Fruit fly (Drosophila melanogaster): ENCODE data around the gene CG12065.

CG12065 gene

DNA sequence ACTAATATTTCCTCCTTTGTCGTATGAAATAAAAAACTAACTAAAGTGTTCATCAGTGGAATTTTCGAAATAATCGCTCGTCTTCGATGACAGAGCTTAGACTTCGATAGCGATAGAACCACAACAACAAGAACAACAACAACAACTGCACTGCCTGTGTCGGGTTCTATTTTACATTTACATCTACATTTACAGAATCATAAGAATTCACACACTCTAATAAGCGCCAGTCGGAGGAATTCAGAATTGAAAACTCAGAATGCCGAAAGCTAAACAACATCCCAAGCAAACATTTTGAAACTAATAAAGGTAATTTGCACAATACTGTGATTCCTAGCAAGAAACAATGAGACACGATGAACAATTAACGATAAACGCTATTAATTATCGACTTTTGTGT is 19.8 kb upstream of the CG12065 start (continued):
- TF ChIP-seq CG31365 (tag; optimal IDR thresholded peaks at IDR 0.05) (no peak), Bgb (GFP tag; IDR thresholded peaks at IDR 0.05; ENCODE audit: partially characterized antibody) (peak; percentile 49; the same call in 1 of the 2 replicates), inv (GFP tag; IDR thresholded peaks at IDR 0.05; ENCODE audit: partially characterized antibody) (peak; percentile 39), D19A (tag; optimal IDR thresholded peaks at IDR 0.05) (no peak), otp (GFP tag; IDR thresholded peaks at IDR 0.05) (no peak), Dll (GFP tag; IDR thresholded peaks at IDR 0.05; ENCODE audit: partially characterized antibody) (peak; percentile 40; the same call in 2 of the 4 replicates), Dp (GFP tag; optimal IDR thresholded peaks at IDR 0.05) (peak; percentile 48), Opbp (GFP tag; IDR thresholded peaks at IDR 0.05; ENCODE audit: partially characterized antibody) (peak; percentile 26; the same call in 1 of the 3 replicates), Dref (GFP tag; IDR thresholded peaks at IDR 0.05) (peak; percentile 56), Nf-YA (GFP tag; IDR thresholded peaks at IDR 0.05) (no peak), CG2129 (GFP tag; IDR thresholded peaks at IDR 0.05; ENCODE audit: partially characterized antibody) (no peak), CTCF (GFP tag; optimal IDR thresholded peaks at IDR 0.05) (peak; percentile 70), Dad (GFP tag; optimal IDR thresholded peaks at IDR 0.05) (no peak), CG4282 (GFP tag; optimal IDR thresholded peaks at IDR 0.05) (no peak), vnd (GFP tag; IDR thresholded peaks at IDR 0.05; ENCODE audit: partially characterized antibody) (peak; percentile 55; the same call in 2 of the 3 replicates), gem (tag; optimal IDR thresholded peaks at IDR 0.05) (no peak), pzg (GFP tag; optimal IDR thresholded peaks at IDR 0.05) (peak; percentile 6), ranshi (GFP tag; IDR thresholded peaks at IDR 0.05) (no peak), Usf (GFP tag; optimal IDR thresholded peaks at IDR 0.05) (no peak), cg (GFP tag; optimal IDR thresholded peaks at IDR 0.05) (peak; percentile 6), E2f2 (GFP tag; IDR thresholded peaks at IDR 0.05) (peak; percentile 38; the same call in 1 of the 2 replicates), HLH4C (GFP tag; IDR thresholded peaks at IDR 0.05; ENCODE audit: partially characterized antibody) (no peak; the same call in 2 of the 3 replicates), NFAT (GFP tag; IDR thresholded peaks at IDR 0.05) (no peak), nerfin-2 (GFP tag; IDR thresholded peaks at IDR 0.05; ENCODE audit: partially characterized antibody) (peak; percentile 52; the same call in 1 of the 2 replicates), CG2875 (GFP tag; optimal IDR thresholded peaks at IDR 0.05) (no peak), CG7963 (GFP tag; IDR thresholded peaks at IDR 0.05; ENCODE audit: partially characterized antibody) (no peak), CG14860 (GFP tag; IDR thresholded peaks at IDR 0.05; ENCODE audit: partially characterized antibody) (peak; percentile 60; the same call in 2 of the 3 replicates), mld (GFP tag; IDR thresholded peaks at IDR 0.05; ENCODE audit: partially characterized antibody) (0 out of 3 replicates have a peak, but pooled peaks have one; percentile 30), da (GFP tag; optimal IDR thresholded peaks at IDR 0.05) (no peak), Sry-δ (GFP tag; optimal IDR thresholded peaks at IDR 0.05) (peak; percentile 35), nau (GFP tag; optimal IDR thresholded peaks at IDR 0.05) (no peak), stwl (tag; optimal IDR thresholded peaks at IDR 0.05) (peak; percentile 71), tin (GFP tag; optimal IDR thresholded peaks at IDR 0.05) (no peak)

DNA sequence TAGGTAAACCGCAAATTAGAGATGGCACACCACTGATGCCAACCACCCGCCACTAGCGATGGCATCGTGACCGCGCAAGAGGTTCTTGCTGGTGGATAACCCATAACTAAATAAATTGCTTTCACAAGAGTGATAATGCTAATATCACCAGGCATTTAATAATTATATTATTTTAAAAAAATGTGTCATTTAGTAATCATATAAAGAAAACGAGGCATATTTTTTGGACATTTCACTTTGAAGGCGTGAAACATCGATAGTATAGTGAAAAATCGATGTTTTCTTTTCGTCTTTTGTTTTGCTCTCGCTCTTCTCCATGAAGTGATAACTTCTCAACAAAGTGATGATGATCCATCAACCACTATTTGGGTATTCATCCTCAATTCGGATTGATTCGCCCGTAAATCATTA is 15.3 kb upstream of the CG12065 start, which contains the start of gene IntS4:
Gene IntS4, minus strand, starts transcription at position 20 of the 411 bp plus-strand sequence.
- TF ChIP-seq CG31441 (GFP tag; IDR thresholded peaks at IDR 0.05) = peak; percentile 59; the same call in 1 of the 2 replicates
- TF ChIP-seq zen2 (GFP tag; IDR thresholded peaks at IDR 0.05; ENCODE audit: partially characterized antibody) = peak; percentile 84; the same call in 2 of the 3 replicates
- no peak for TF ChIP-seq CG3163 (GFP tag; optimal IDR thresholded peaks at IDR 0.05)
- peak; percentile 33 for TF ChIP-seq CG17385 (GFP tag; optimal IDR thresholded peaks at IDR 0.05)
- TF ChIP-seq CG17612 (GFP tag; IDR thresholded peaks at IDR 0.05) = no peak
- TF ChIP-seq fd102C (GFP tag; optimal IDR thresholded peaks at IDR 0.05) = no peak
- peak; percentile 73 for TF ChIP-seq CG30403 (GFP tag; optimal IDR thresholded peaks at IDR 0.05)
- peak; percentile 26 for TF ChIP-seq Usf (GFP tag; optimal IDR thresholded peaks at IDR 0.05)
- TF ChIP-seq CG3726 (GFP tag; IDR thresholded peaks at IDR 0.05) = no peak
- no peak; the same call in 1 of the 2 replicates for TF ChIP-seq esg (GFP tag; conservative IDR thresholded peaks at IDR 0.05)
- TF ChIP-seq CG6791 (GFP tag; IDR thresholded peaks at IDR 0.05; ENCODE audit: partially characterized antibody) = peak; percentile 88
- TF ChIP-seq Hr51 (GFP tag; optimal IDR thresholded peaks at IDR 0.05) = peak in 1 of 2 experiments; percentile 57
- TF ChIP-seq exex (tag; optimal IDR thresholded peaks at IDR 0.05) = no peak
- TF ChIP-seq sd (tag; optimal IDR thresholded peaks at IDR 0.05) = no peak
- TF ChIP-seq Lhr (GFP tag; optimal IDR thresholded peaks at IDR 0.05) = peak; percentile 56
- TF ChIP-seq NC2β (GFP tag; optimal IDR thresholded peaks at IDR 0.05) = no peak
- TF ChIP-seq CG14050 (GFP tag; IDR thresholded peaks at IDR 0.05) = no peak
- no peak for TF ChIP-seq mirr (GFP tag; optimal IDR thresholded peaks at IDR 0.05)

All from whole organism, embryonic.